Worm (Caenorhabditis elegans): ENCODE results near the gene R07B7.12.

DNA sequence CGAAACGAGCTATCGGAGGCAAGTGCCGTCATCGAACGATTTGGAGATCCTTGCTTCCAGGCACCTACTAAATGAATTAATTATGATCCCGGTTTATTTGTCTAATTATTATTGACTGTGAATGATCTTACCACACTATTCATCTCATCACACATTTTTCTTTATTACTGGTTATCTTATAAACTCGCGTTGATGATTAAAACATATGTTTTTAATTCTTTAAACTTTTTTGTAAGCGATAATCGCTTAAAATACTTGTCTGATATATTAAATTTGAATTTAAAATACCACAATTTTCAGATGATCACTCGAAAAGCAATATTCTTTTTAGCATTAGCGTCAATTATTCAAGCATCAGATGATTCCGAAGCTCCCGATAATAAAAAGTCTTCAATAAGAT, 43.7 kb upstream of the R07B7.12 start, which contains the start of gene F10C2.5:
- TF ChIP-seq unc-39 (tag; optimal IDR thresholded peaks at IDR 0.05), result no peak
- TF ChIP-seq lin-39 (tag; optimal IDR thresholded peaks at IDR 0.05), result no peak
- TF ChIP-seq nhr-12 (tag; optimal IDR thresholded peaks at IDR 0.05), result no peak
- no peak for TF ChIP-seq fos-1 (tag; optimal IDR thresholded peaks at IDR 0.05)
- TF ChIP-seq lsy-2 (tag; optimal IDR thresholded peaks at IDR 0.05), result no peak
- no peak for TF ChIP-seq nhr-77 (tag; optimal IDR thresholded peaks at IDR 0.05)
- no peak for TF ChIP-seq ztf-11 (tag; optimal IDR thresholded peaks at IDR 0.05)
